Worm (Caenorhabditis elegans) whole organism, L4/young adult: ENCODE measurements around the gene ketn-1.

ENCODE experiments used
- W03F9.2 ChIP-seq: fragments of 150-350 bp; optimal IDR thresholded peaks from 2 replicates; lab custom pipeline; 2014; ENCODE audit warnings: missing biosample characterization, missing genetic modification characterization
- dao-5 ChIP-seq: sonication (generic microtip); optimal IDR thresholded peaks from 2 replicates; lab custom pipeline; 2016; ENCODE audit warnings: missing genotype, missing genetic modification characterization, moderate library complexity, missing compliant biosample characterization
- him-1 ChIP-seq: sonication (generic microtip); optimal IDR thresholded peaks from 2 replicates; lab custom pipeline; 2016; ENCODE audit warnings: missing genotype, missing genetic modification reagents, missing genetic modification characterization, missing compliant biosample characterization

DNA sequence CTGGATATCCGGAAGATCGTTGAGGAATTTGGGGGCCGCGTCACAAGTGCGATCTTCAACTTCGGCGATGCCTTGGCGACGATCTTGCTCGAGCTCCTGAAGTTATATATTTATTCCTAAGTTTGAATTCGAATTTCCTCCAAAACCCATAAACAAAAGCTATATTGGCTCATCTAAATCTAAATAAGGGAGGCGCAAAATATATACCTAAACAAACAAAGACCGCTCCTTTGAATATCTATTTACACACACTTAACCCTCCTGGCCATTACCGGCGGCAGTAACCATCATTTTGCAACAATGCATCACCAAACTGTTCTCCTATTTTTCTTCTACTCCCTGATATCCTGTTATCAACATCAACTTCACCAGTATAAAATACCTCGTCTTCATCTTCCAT lies 11.7 kb downstream of the ketn-1 start, which contains the start of gene F54E2.2:
- no peak for TF ChIP-seq him-1 (tag; lab: Kevin White, UChicago)
- no peak for TF ChIP-seq dao-5 (tag; lab: Kevin White, UChicago)
- no peak for TF ChIP-seq W03F9.2 (tag; lab: Kevin White, UChicago)
